Worm (Caenorhabditis elegans) whole organism, L2 larva: ENCODE results near the gene F31F6.3.

Experiments used
- F13H6.1 ChIP-seq: sonication (generic microtip); optimal IDR thresholded peaks from 2 replicates; lab custom pipeline; 2016; ENCODE audit warnings: missing genetic modification characterization, missing compliant biosample characterization
- egl-27 ChIP-seq: sonication (generic microtip); optimal IDR thresholded peaks from 3 replicates; lab custom pipeline; 2017; ENCODE audit warnings: missing biosample characterization, missing genetic modification reagents, missing genetic modification characterization
- skn-1 ChIP-seq: sonication (generic microtip); optimal IDR thresholded peaks from 2 replicates; lab custom pipeline; 2017; ENCODE audit warnings: missing biosample characterization, missing genetic modification characterization
- sma-3 ChIP-seq: sonication (generic microtip); optimal IDR thresholded peaks from 2 replicates; lab custom pipeline; 2016; ENCODE audit warnings: missing genetic modification reagents, missing genetic modification characterization, missing compliant biosample characterization

DNA sequence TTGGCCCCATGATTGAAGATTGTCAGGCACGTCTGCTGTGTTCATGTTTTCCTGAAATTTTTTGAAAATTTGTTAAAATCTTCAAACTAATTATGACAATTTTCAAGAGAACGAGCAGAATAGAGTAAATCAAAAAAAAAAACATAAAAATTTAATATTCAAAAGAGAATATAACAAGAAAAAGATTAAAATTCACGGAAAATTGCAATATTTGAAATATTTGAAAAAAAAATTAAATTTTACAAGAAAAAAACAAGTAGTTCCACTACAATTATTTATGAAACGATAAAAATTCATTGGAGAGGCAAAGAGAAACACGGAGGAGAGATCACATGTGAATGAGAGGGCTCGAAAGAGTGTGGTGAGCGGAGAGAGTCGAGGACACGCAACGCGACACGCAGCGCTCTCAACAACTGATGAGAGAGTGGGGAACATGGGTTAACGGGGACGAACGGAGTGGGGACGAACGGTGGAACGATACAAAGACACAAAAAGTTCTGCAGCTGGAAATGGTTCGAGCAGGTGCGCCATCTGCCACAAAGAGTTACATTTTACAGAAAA lies 48.1 kb downstream of the F31F6.3 start, which contains the start of gene mbk-1:
- TF ChIP-seq sma-3 (GFP tag; lab: Kevin White, UChicago) (peak; percentile 70), F13H6.1 (tag; lab: Kevin White, UChicago) (peak; percentile 77), skn-1 (no peak), egl-27 (no peak)
